Worm (Caenorhabditis elegans): ENCODE measurements around the gene ZK112.4.
A peak's percentile ranks its signal among the peaks of the same experiment; 100 is the strongest.

The ZK112.4 gene

ce11 chrIII:7720861-7721260 lies 8.9 kb downstream of the ZK112.4 start:
- TF ChIP-seq ztf-29 (GFP tag; IDR thresholded peaks at IDR 0.05) (no peak), flt-1 (GFP tag; IDR thresholded peaks at IDR 0.05) (no peak), klf-2 (GFP tag; conservative IDR thresholded peaks at IDR 0.05) (no peak), tab-1 (GFP tag; IDR thresholded peaks at IDR 0.05) (no peak), T22C8.4 (GFP tag; IDR thresholded peaks at IDR 0.05) (no peak), ztf-23 (GFP tag; IDR thresholded peaks at IDR 0.05) (no peak), ref-1 (GFP tag; conservative IDR thresholded peaks at IDR 0.05) (no peak), med-1 (GFP tag; optimal IDR thresholded peaks at IDR 0.05; ENCODE audit: insufficient read depth) (no peak), cog-1 (tag; optimal IDR thresholded peaks at IDR 0.05) (no peak)

ce11 chrIII:7719364-7719936 lies 10.4 kb downstream of the ZK112.4 start, which contains the start of gene ncl-1:
Gene ncl-1 (plus strand): TSS chrIII:7719729.
- TF ChIP-seq ref-1 (GFP tag; conservative IDR thresholded peaks at IDR 0.05) (no peak), med-1 (GFP tag; optimal IDR thresholded peaks at IDR 0.05; ENCODE audit: insufficient read depth) (no peak), klf-2 (GFP tag; conservative IDR thresholded peaks at IDR 0.05) (no peak), flt-1 (GFP tag; IDR thresholded peaks at IDR 0.05) (no peak)

DNA sequence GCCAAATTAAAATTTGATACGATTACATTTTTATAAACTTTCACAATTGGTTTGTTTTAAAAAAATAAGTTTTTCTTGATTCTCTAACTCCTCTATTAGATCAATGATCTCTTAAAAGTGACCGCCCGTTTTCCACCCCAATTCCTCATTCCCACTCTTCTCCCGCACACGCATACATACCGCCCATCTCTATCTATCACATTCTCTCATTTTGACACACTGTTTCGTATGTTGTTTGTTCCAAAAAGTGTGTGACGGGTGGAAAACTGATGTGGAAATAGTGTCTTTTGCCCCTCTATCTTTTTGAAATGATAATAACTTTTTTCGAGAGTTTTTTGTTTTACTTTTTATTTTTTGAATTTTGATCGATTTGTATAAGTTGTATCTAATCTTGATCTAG lies 11.5 kb downstream of the ZK112.4 start:
- no peak for TF ChIP-seq tab-1 (GFP tag; IDR thresholded peaks at IDR 0.05)
- TF ChIP-seq T22C8.4 (GFP tag; IDR thresholded peaks at IDR 0.05) = no peak
- no peak for TF ChIP-seq flt-1 (GFP tag; IDR thresholded peaks at IDR 0.05)
- no peak for TF ChIP-seq ref-1 (GFP tag; conservative IDR thresholded peaks at IDR 0.05)
- no peak for TF ChIP-seq klf-2 (GFP tag; conservative IDR thresholded peaks at IDR 0.05)
- TF ChIP-seq ztf-23 (GFP tag; IDR thresholded peaks at IDR 0.05) = no peak
- no peak for TF ChIP-seq cog-1 (tag; optimal IDR thresholded peaks at IDR 0.05)
- TF ChIP-seq ztf-29 (GFP tag; IDR thresholded peaks at IDR 0.05) = no peak
- TF ChIP-seq med-1 (GFP tag; optimal IDR thresholded peaks at IDR 0.05; ENCODE audit: insufficient read depth) = no peak

DNA sequence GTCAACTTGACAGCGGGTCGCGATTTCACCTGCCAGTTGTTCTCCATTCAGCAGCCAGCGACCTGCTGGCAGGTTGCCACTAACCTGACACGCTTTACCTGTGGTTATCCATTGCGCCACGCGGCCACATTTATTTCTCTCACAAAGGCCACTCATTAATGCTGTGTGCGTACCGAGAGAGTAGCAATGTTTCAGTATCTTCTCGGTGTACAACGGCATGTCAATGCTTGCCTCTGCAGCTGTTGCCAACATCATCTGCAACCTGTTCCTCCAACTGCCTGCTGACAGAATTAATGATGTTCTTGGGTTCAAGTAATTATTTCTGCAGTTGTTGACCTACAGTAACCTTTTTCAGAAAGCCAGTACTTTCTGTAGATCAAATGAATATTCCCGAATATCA lies 13.3 kb downstream of the ZK112.4 start:
- TF ChIP-seq ref-1 (GFP tag; conservative IDR thresholded peaks at IDR 0.05) (no peak), ztf-23 (GFP tag; IDR thresholded peaks at IDR 0.05) (no peak), med-1 (GFP tag; optimal IDR thresholded peaks at IDR 0.05; ENCODE audit: insufficient read depth) (no peak), klf-2 (GFP tag; conservative IDR thresholded peaks at IDR 0.05) (no peak), flt-1 (GFP tag; IDR thresholded peaks at IDR 0.05) (no peak), T22C8.4 (GFP tag; IDR thresholded peaks at IDR 0.05) (no peak), tab-1 (GFP tag; IDR thresholded peaks at IDR 0.05) (no peak), ztf-29 (GFP tag; IDR thresholded peaks at IDR 0.05) (no peak), cog-1 (tag; optimal IDR thresholded peaks at IDR 0.05) (no peak)

- TF ChIP-seq cog-1 (tag; optimal IDR thresholded peaks at IDR 0.05) = no peak
- TF ChIP-seq med-1 (GFP tag; optimal IDR thresholded peaks at IDR 0.05; ENCODE audit: insufficient read depth) = no peak
- no peak for TF ChIP-seq ref-1 (GFP tag; conservative IDR thresholded peaks at IDR 0.05)
- TF ChIP-seq T22C8.4 (GFP tag; IDR thresholded peaks at IDR 0.05) = no peak
- TF ChIP-seq ztf-29 (GFP tag; IDR thresholded peaks at IDR 0.05) = no peak
- TF ChIP-seq ztf-23 (GFP tag; IDR thresholded peaks at IDR 0.05) = no peak
- no peak for TF ChIP-seq klf-2 (GFP tag; conservative IDR thresholded peaks at IDR 0.05)
- TF ChIP-seq flt-1 (GFP tag; IDR thresholded peaks at IDR 0.05) = no peak
- TF ChIP-seq tab-1 (GFP tag; IDR thresholded peaks at IDR 0.05) = no peak
Measured at ce11 chrIII:7711908-7712359, 17.9 kb downstream of the ZK112.4 start, which contains the start of gene C03B8.3. Gene C03B8.3 (plus strand): TSS chrIII:7712309.

DNA sequence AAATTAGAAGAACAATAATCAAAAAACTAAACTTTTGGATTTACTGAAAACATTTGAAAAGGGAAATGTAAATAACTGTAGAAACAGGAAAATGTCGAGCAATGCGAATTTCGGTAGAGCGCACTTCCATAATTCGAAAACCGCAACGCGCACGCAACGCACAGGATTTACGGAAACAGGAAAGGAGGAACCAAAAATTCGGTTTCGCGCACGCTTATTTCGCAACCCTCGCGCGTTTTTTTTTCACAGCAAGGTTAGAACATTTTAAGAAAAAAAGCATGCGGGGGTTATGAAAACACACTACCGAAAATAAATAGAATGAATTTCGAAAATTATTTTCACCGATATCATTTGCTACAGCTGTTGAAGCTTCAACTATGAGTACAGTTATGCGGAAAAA lies 18.3 kb downstream of the ZK112.4 start:
- no peak for TF ChIP-seq tab-1 (GFP tag; IDR thresholded peaks at IDR 0.05)
- no peak for TF ChIP-seq cog-1 (tag; optimal IDR thresholded peaks at IDR 0.05)
- no peak for TF ChIP-seq ztf-29 (GFP tag; IDR thresholded peaks at IDR 0.05)
- TF ChIP-seq T22C8.4 (GFP tag; IDR thresholded peaks at IDR 0.05) = no peak
- no peak for TF ChIP-seq klf-2 (GFP tag; conservative IDR thresholded peaks at IDR 0.05)
- no peak for TF ChIP-seq med-1 (GFP tag; optimal IDR thresholded peaks at IDR 0.05; ENCODE audit: insufficient read depth)
- no peak for TF ChIP-seq ref-1 (GFP tag; conservative IDR thresholded peaks at IDR 0.05)

ce11 chrIII:7710943-7711342 lies 18.9 kb downstream of the ZK112.4 start:
- TF ChIP-seq cog-1 (tag; optimal IDR thresholded peaks at IDR 0.05) (peak; percentile 0), klf-2 (GFP tag; conservative IDR thresholded peaks at IDR 0.05) (no peak), med-1 (GFP tag; optimal IDR thresholded peaks at IDR 0.05; ENCODE audit: insufficient read depth) (no peak), flt-1 (GFP tag; IDR thresholded peaks at IDR 0.05) (peak; percentile 55; the same call in 1 of the 2 replicates), T22C8.4 (GFP tag; IDR thresholded peaks at IDR 0.05) (no peak), ztf-29 (GFP tag; IDR thresholded peaks at IDR 0.05) (no peak)

DNA sequence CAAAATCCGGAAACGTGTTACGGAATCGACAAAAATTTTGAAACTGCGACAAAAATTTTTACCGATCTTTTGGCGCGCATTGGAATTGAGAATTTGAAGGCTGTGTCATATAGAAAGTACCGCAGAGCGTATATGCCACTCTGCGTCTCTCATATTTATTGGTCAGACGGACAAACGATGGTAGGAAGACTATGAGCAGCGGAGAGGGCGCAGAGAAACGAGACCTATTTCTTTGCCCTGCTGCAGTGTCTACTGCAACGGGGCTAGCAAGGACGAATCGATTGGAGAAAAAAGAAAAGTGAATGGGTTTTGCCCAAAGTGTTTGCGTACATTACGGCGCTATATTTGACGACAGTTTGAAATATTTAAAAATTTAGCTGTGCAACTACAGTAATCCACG lies 19.7 kb downstream of the ZK112.4 start:
- TF ChIP-seq T22C8.4 (GFP tag; IDR thresholded peaks at IDR 0.05) (peak; percentile 87), ref-1 (GFP tag; conservative IDR thresholded peaks at IDR 0.05) (no peak), ztf-29 (GFP tag; IDR thresholded peaks at IDR 0.05) (no peak), cog-1 (tag; optimal IDR thresholded peaks at IDR 0.05) (peak; percentile 48), klf-2 (GFP tag; conservative IDR thresholded peaks at IDR 0.05) (no peak), flt-1 (GFP tag; IDR thresholded peaks at IDR 0.05) (0 out of 2 replicates have a peak, but pooled peaks have one; percentile 23)

DNA sequence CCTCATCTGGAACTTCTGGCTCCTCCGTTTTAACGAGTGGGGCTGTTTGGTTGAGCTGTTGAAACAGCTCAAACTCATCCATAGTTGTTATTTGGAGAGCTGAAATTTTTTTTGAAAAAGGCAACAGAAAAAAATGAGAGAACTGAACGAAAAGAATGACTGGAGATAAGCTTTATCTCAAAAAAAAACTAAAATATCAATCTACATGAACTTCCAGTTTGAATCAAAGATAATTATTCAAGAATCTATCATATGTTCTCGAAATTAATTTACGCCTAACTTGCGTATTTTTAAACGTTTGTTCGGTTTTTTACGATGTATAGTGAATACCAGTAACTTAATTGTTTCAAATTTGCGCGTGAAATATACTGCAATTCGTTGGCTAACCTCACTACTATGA lies 20.4 kb downstream of the ZK112.4 start, which contains the start of gene lin-13:
lin-13 (minus strand) TSS at position 101 of the 400 bp plus-strand sequence.
- no peak for TF ChIP-seq klf-2 (GFP tag; conservative IDR thresholded peaks at IDR 0.05)
- TF ChIP-seq ztf-29 (GFP tag; IDR thresholded peaks at IDR 0.05) = no peak
- TF ChIP-seq cog-1 (tag; optimal IDR thresholded peaks at IDR 0.05) = no peak
- no peak for TF ChIP-seq T22C8.4 (GFP tag; IDR thresholded peaks at IDR 0.05)
- no peak for TF ChIP-seq flt-1 (GFP tag; IDR thresholded peaks at IDR 0.05)
- no peak for TF ChIP-seq med-1 (GFP tag; optimal IDR thresholded peaks at IDR 0.05; ENCODE audit: insufficient read depth)
- no peak for TF ChIP-seq ztf-23 (GFP tag; IDR thresholded peaks at IDR 0.05)
- TF ChIP-seq tab-1 (GFP tag; IDR thresholded peaks at IDR 0.05) = no peak
- no peak for TF ChIP-seq ref-1 (GFP tag; conservative IDR thresholded peaks at IDR 0.05)

ce11 chrIII:7703474-7703873 lies 26.3 kb downstream of the ZK112.4 start:
- TF ChIP-seq flt-1 (GFP tag; IDR thresholded peaks at IDR 0.05) (no peak), med-1 (GFP tag; optimal IDR thresholded peaks at IDR 0.05; ENCODE audit: insufficient read depth) (no peak), T22C8.4 (GFP tag; IDR thresholded peaks at IDR 0.05) (no peak), tab-1 (GFP tag; IDR thresholded peaks at IDR 0.05) (no peak), klf-2 (GFP tag; conservative IDR thresholded peaks at IDR 0.05) (no peak), ztf-23 (GFP tag; IDR thresholded peaks at IDR 0.05) (no peak), ztf-29 (GFP tag; IDR thresholded peaks at IDR 0.05) (no peak), cog-1 (tag; optimal IDR thresholded peaks at IDR 0.05) (no peak), ref-1 (GFP tag; conservative IDR thresholded peaks at IDR 0.05) (no peak)

Data from whole organism, midembryonic.